Worm (Caenorhabditis elegans) whole organism, L4 larva: ENCODE results near the gene pqn-42.

ENCODE experiments used
- D1046.2 ChIP-seq: fragments of 200-800 bp; sonication (Bioruptor generic); IDR thresholded peaks from 2 replicates; pipeline ENCODE4 v1.3.6; 2022; ENCODE audit warnings: missing genetic modification characterization, missing compliant biosample characterization
- T20F7.1 ChIP-seq: fragments of 200-800 bp; sonication (Bioruptor generic); optimal IDR thresholded peaks from 2 replicates; lab custom pipeline; 2018; ENCODE audit warnings: mild to moderate bottlenecking, missing genetic modification characterization, missing compliant biosample characterization
- Y48G9A.11 ChIP-seq: fragments of 200-800 bp; sonication (Bioruptor generic); IDR thresholded peaks from 2 replicates; pipeline ENCODE4 v1.3.6; 2022; ENCODE audit warnings: missing genetic modification reagents, missing genetic modification characterization, missing compliant biosample characterization
- aly-2 ChIP-seq: sonication (generic microtip); optimal IDR thresholded peaks from 2 replicates; lab custom pipeline; 2018; ENCODE audit warnings: missing biosample characterization, missing genetic modification characterization
- arid-1 ChIP-seq: fragments of 200-800 bp; sonication (Bioruptor generic); conservative IDR thresholded peaks from 2 replicates; pipeline ENCODE4 v1.3.6; 2022; ENCODE audit warnings: missing genetic modification reagents, missing genetic modification characterization, missing compliant biosample characterization
- attf-4 ChIP-seq: sonication (generic microtip); optimal IDR thresholded peaks from 3 replicates; lab custom pipeline; 2017; ENCODE audit warnings: missing biosample characterization, missing genetic modification characterization
- ceh-32 ChIP-seq: sonication (generic microtip); optimal IDR thresholded peaks from 2 replicates; lab custom pipeline; 2016; ENCODE audit warnings: mild to moderate bottlenecking, missing genetic modification characterization, missing compliant biosample characterization; ENCODE audit not compliant: poor library complexity
- ceh-62 ChIP-seq: sonication (generic microtip); optimal IDR thresholded peaks from 2 replicates; lab custom pipeline; 2017; ENCODE audit warnings: missing biosample characterization, missing genetic modification characterization
- ctbp-1 ChIP-seq: fragments of 200-800 bp; sonication (Bioruptor generic); IDR thresholded peaks from 2 replicates; pipeline ENCODE4 v1.3.6; 2022; ENCODE audit warnings: missing genetic modification reagents, missing genetic modification characterization, missing compliant biosample characterization
- daf-12 ChIP-seq: fragments of 150-350 bp; optimal IDR thresholded peaks from 2 replicates; lab custom pipeline; 2014; ENCODE audit warnings: missing biosample characterization, missing genetic modification reagents, missing genetic modification characterization
- daf-16 ChIP-seq, 3 experiments: sonication (generic microtip); optimal IDR thresholded peaks; 2 replicates each; lab custom pipeline; 2016 to 2017; ENCODE audit warnings: missing genetic modification characterization in 3 of 3, missing genetic modification reagents in 3 of 3, mild to moderate bottlenecking in 2 of 3, missing compliant biosample characterization in 2 of 3, missing biosample characterization in 1 of 3, moderate library complexity in 1 of 3
- daf-19 ChIP-seq: fragments of 200-800 bp; sonication (Bioruptor generic); conservative IDR thresholded peaks from 2 replicates; pipeline ENCODE4 v1.3.6; 2022; ENCODE audit warnings: missing genetic modification characterization, missing compliant biosample characterization
- dpl-1 ChIP-seq: fragments of 150-350 bp; optimal IDR thresholded peaks from 2 replicates; lab custom pipeline; 2014; ENCODE audit warnings: missing biosample characterization, missing genetic modification reagents, missing genetic modification characterization
- duxl-1 ChIP-seq: sonication (generic microtip); optimal IDR thresholded peaks from 2 replicates; lab custom pipeline; 2016; ENCODE audit warnings: mild to moderate bottlenecking, missing genetic modification characterization, moderate library complexity, missing compliant biosample characterization; ENCODE audit not compliant: poor library complexity
- fos-1 ChIP-seq: fragments of 150-350 bp; optimal IDR thresholded peaks from 2 replicates; lab custom pipeline; 2014; ENCODE audit warnings: missing biosample characterization, missing genetic modification characterization
- gei-8 ChIP-seq: fragments of 200-800 bp; sonication (Bioruptor generic); optimal IDR thresholded peaks from 2 replicates; lab custom pipeline; 2018; ENCODE audit warnings: mild to moderate bottlenecking, missing genetic modification characterization, missing compliant biosample characterization
- hlh-11 ChIP-seq: fragments of 200-800 bp; sonication (Bioruptor generic); optimal IDR thresholded peaks from 2 replicates; lab custom pipeline; 2018; ENCODE audit warnings: mild to moderate bottlenecking, missing genetic modification characterization, missing compliant biosample characterization
- lin-1 ChIP-seq: fragments of 200-800 bp; sonication (Bioruptor generic); IDR thresholded peaks from 2 replicates; pipeline ENCODE4 v1.3.6; 2022; ENCODE audit warnings: missing genetic modification reagents, missing genetic modification characterization, missing compliant biosample characterization
- lin-15B ChIP-seq: fragments of 150-350 bp; sonication (generic microtip); optimal IDR thresholded peaks from 3 replicates; lab custom pipeline; 2014; ENCODE audit warnings: missing biosample characterization, missing genetic modification characterization
- lin-38 ChIP-seq: fragments of 200-800 bp; sonication (Bioruptor generic); IDR thresholded peaks from 2 replicates; pipeline ENCODE4 v1.3.6; 2022; ENCODE audit warnings: missing genetic modification reagents, missing genetic modification characterization, missing compliant biosample characterization
- lin-39 ChIP-seq: fragments of 150-350 bp; optimal IDR thresholded peaks from 2 replicates; lab custom pipeline; 2014; ENCODE audit warnings: missing biosample characterization, missing genetic modification reagents, missing genetic modification characterization
- lir-3 ChIP-seq: sonication (generic microtip); optimal IDR thresholded peaks from 2 replicates; lab custom pipeline; 2016; ENCODE audit warnings: mild to moderate bottlenecking, missing genetic modification characterization, missing compliant biosample characterization
- lsy-2 ChIP-seq, 2 experiments: fragments of 150-350 bp in 1 of 2; sonication (generic microtip) in 1 of 2; optimal IDR thresholded peaks; 2 replicates each; lab custom pipeline; 2014 to 2017; ENCODE audit warnings: missing biosample characterization in 2 of 2, missing genetic modification characterization in 2 of 2
- madf-5 ChIP-seq, 2 experiments: fragments of 200-800 bp; sonication (Bioruptor generic); IDR thresholded peaks; 2 replicates each; pipeline ENCODE4 v1.3.6; 2022; ENCODE audit warnings: missing compliant biosample characterization in 2 of 2, missing genetic modification characterization in 2 of 2
- mdl-1 ChIP-seq, 2 experiments: fragments of 150-350 bp in 1 of 2; sonication (generic microtip) in 1 of 2; optimal IDR thresholded peaks; 2 replicates each; lab custom pipeline; 2014 to 2017; ENCODE audit warnings: missing biosample characterization in 2 of 2, missing genetic modification characterization in 2 of 2
- mdt-29 ChIP-seq: fragments of 200-800 bp; sonication (Bioruptor generic); IDR thresholded peaks from 2 replicates; pipeline ENCODE4 v1.3.6; 2022; ENCODE audit warnings: missing genetic modification reagents, missing genetic modification characterization, missing compliant biosample characterization
- mep-1 ChIP-seq: fragments of 150-350 bp; sonication (generic microtip); optimal IDR thresholded peaks from 3 replicates; lab custom pipeline; 2014; ENCODE audit warnings: missing biosample characterization, missing genetic modification characterization
- mes-2 ChIP-seq: sonication (generic microtip); optimal IDR thresholded peaks from 2 replicates; lab custom pipeline; 2016; ENCODE audit warnings: missing genotype, mild to moderate bottlenecking, missing genetic modification characterization, missing compliant biosample characterization; ENCODE audit not compliant: poor library complexity, severe bottlenecking
- mxl-3 ChIP-seq: fragments of 200-800 bp; sonication (Bioruptor generic); optimal IDR thresholded peaks from 2 replicates; lab custom pipeline; 2018; ENCODE audit warnings: mild to moderate bottlenecking, missing genetic modification characterization, missing compliant biosample characterization
- nhr-237 ChIP-seq: sonication (generic microtip); optimal IDR thresholded peaks from 2 replicates; lab custom pipeline; 2017; ENCODE audit warnings: missing biosample characterization, missing genetic modification characterization
- nhr-6 ChIP-seq: fragments of 150-350 bp; optimal IDR thresholded peaks from 2 replicates; lab custom pipeline; 2014; ENCODE audit warnings: missing biosample characterization, missing genetic modification characterization
- pha-4 ChIP-seq, 2 experiments: fragments of 150-350 bp in 1 of 2; fragments of 200-800 bp in 1 of 2; sonication (Bioruptor generic) in 1 of 2; IDR thresholded peaks in 1 of 2; optimal IDR thresholded peaks in 1 of 2; 2 replicates each; pipeline versions ENCODE4 v1.3.6 to Lab custom; 2014 to 2022; ENCODE audit warnings: missing genetic modification characterization in 2 of 2, missing genetic modification reagents in 2 of 2, missing biosample characterization in 1 of 2, missing compliant biosample characterization in 1 of 2
- php-3 ChIP-seq: fragments of 200-800 bp; sonication (Bioruptor generic); IDR thresholded peaks from 2 replicates; pipeline ENCODE4 v1.3.6; 2022; ENCODE audit warnings: missing genetic modification reagents, missing genetic modification characterization, missing compliant biosample characterization
- rbr-2 ChIP-seq: sonication (generic microtip); optimal IDR thresholded peaks from 2 replicates; lab custom pipeline; 2016; ENCODE audit warnings: missing genotype, missing genetic modification characterization, missing compliant biosample characterization
- saeg-2 ChIP-seq: fragments of 200-800 bp; sonication (Bioruptor generic); IDR thresholded peaks from 2 replicates; pipeline ENCODE4 v1.3.6; 2022; ENCODE audit warnings: missing genetic modification reagents, missing genetic modification characterization, missing compliant biosample characterization
- sdz-12 ChIP-seq: fragments of 200-800 bp; sonication (Bioruptor generic); optimal IDR thresholded peaks from 2 replicates; lab custom pipeline; 2018; ENCODE audit warnings: mild to moderate bottlenecking, missing genetic modification characterization, missing compliant biosample characterization
- skn-1 ChIP-seq: fragments of 150-350 bp; optimal IDR thresholded peaks from 2 replicates; lab custom pipeline; 2014; ENCODE audit warnings: missing biosample characterization, missing genetic modification characterization
- snpc-4 ChIP-seq: fragments of 150-350 bp; optimal IDR thresholded peaks from 2 replicates; lab custom pipeline; 2014; ENCODE audit warnings: missing biosample characterization, missing genetic modification characterization
- spr-1 ChIP-seq: sonication (generic microtip); optimal IDR thresholded peaks from 2 replicates; lab custom pipeline; 2016; ENCODE audit warnings: mild to moderate bottlenecking, missing genetic modification characterization, missing compliant biosample characterization
- tag-97 ChIP-seq: fragments of 200-800 bp; sonication (Bioruptor generic); IDR thresholded peaks from 2 replicates; pipeline ENCODE4 v1.3.6; 2022; ENCODE audit warnings: missing genetic modification characterization, missing compliant biosample characterization
- unc-130 ChIP-seq: sonication (generic microtip); optimal IDR thresholded peaks from 2 replicates; lab custom pipeline; 2016; ENCODE audit warnings: missing genetic modification reagents, missing genetic modification characterization, missing compliant biosample characterization
- zag-1 ChIP-seq: fragments of 150-350 bp; optimal IDR thresholded peaks from 2 replicates; lab custom pipeline; 2014; ENCODE audit warnings: missing biosample characterization, missing genetic modification characterization
- zip-11 ChIP-seq: fragments of 200-800 bp; sonication (Bioruptor generic); IDR thresholded peaks from 2 replicates; pipeline ENCODE4 v1.3.6; 2022; ENCODE audit warnings: missing genetic modification characterization, missing compliant biosample characterization
- ztf-11 ChIP-seq: fragments of 150-350 bp; optimal IDR thresholded peaks from 2 replicates; lab custom pipeline; 2014; ENCODE audit warnings: missing biosample characterization, missing genetic modification characterization

pqn-42 gene

DNA sequence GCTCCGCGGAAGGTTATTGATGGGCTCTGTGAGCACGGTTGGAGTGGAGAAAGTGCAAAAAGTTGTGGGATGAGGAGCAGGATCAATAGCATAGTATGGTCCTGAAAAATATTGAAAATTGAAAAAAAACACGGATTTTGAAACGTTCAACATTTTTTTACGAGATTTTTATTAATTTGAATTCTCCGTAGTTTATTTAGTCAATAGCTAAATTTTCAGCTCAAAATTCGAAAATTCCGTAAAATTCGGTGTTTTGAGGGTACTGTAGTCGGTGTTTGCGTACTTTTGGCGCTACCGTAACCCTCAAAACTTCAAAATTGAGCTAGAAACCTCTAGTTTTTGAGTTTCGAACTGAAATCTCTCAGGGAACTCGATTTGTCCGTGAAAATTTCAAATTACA is at the start of gene pqn-42:
pqn-42 (minus strand) TSS at position 101 of the 400 bp plus-strand sequence.
- TF ChIP-seq daf-16 (GFP tag; optimal IDR thresholded peaks at IDR 0.05; lab: Kevin White, UChicago) (no peak), daf-16 (tag; optimal IDR thresholded peaks at IDR 0.05; lab: Kevin White, UChicago) (no peak), gei-8 (GFP tag; lab: Kevin White, UChicago) (no peak), lin-15B (tag; lab: Kevin White, UChicago) (no peak), skn-1 (no peak), ceh-62 (tag; lab: Kevin White, UChicago) (no peak), pha-4 (GFP tag; IDR thresholded peaks at IDR 0.05; lab: Robert Waterston, UW) (no peak), pha-4 (tag; optimal IDR thresholded peaks at IDR 0.05; lab: Kevin White, UChicago) (no peak), Y48G9A.11 (GFP tag; lab: Robert Waterston, UW) (no peak), lin-1 (GFP tag; lab: Robert Waterston, UW) (no peak), dpl-1 (no peak), duxl-1 (tag; lab: Kevin White, UChicago) (no peak), zag-1 (no peak), D1046.2 (GFP tag; lab: Robert Waterston, UW) (no peak), unc-130 (GFP tag; lab: Kevin White, UChicago) (no peak)

DNA sequence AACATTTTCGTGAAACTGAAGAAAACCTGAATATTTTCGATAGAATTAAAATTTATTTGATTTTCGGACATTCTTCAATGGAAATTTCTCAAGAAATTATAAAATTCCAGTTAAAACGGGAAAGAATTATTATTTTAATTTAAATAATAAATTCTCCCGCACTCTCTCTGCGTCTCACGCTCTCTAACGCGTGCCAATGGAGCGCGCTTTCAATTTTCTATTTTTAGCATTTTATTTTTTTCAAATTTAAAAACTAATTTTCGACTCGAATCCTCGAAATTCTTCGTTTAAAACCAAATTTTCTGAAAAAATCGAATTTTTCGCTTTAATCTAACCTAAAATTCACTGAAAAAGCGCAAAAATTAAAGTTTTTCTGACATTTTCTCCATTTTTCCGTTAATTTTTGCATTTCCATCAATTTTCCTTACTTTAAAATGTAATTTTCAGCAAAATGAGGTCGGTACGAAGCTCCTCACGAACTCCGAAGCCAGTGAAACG is 45.7 kb upstream of the pqn-42 start, which contains the start of gene gbas-1:
gbas-1 (plus strand) TSS at position 448 of the 498 bp plus-strand sequence.
- no peak for TF ChIP-seq attf-4 (tag; lab: Kevin White, UChicago)
- TF ChIP-seq spr-1 (tag; lab: Kevin White, UChicago), result no peak
- peak; percentile 87 for TF ChIP-seq duxl-1 (tag; lab: Kevin White, UChicago)
- TF ChIP-seq lin-38, result peak; percentile 89
- no peak for TF ChIP-seq zip-11 (GFP tag; lab: Robert Waterston, UW)
- TF ChIP-seq aly-2 (tag; lab: Kevin White, UChicago), result no peak
- TF ChIP-seq dpl-1, result peak; percentile 72
- peak; percentile 6 for TF ChIP-seq nhr-6
- TF ChIP-seq lsy-2 (tag; optimal IDR thresholded peaks at IDR 0.05; lab: Kevin White, UChicago), result peak in 1 of 2 experiments; percentile 70
- TF ChIP-seq mes-2 (tag; lab: Kevin White, UChicago), result peak; percentile 56
- no peak for TF ChIP-seq mep-1

DNA sequence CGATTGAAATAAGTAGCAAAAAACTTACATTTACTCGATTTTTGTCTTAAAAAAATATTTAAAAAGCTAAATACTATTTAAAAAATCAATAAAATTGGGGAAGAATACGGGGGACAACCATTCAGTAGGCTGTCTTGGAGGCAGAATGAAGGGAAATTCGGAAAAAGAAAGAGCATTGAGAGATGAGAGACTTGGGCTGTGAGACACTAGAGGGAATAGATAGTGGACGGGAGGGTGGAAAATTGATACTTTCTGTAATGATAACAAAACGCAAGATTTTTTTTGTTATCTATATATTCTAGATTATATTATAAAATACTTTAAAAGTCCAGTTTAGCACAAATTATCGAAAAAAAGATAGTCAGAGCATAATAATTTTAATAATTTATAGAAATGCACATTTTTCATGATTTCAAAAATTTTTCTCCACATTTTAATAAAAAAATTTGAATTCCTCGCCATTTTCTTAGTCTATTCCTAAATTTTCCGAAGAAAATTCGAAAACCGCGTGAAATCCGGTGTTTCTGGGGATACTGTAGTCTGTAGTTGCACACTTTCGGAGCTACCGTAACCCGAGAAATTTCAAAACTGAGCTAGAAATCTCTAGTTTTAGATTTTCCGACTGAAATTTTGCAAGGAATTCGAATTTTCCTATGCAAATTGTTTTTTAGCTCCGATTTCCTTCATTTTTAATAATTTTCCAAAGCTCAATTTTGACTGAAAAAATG is 45.1 kb upstream of the pqn-42 start:
- TF ChIP-seq lin-39 (tag; lab: Kevin White, UChicago) (no peak), mep-1 (no peak), hlh-11 (tag; lab: Kevin White, UChicago) (peak; percentile 41), mdt-29 (no peak), ceh-32 (tag; lab: Kevin White, UChicago) (no peak), ctbp-1 (GFP tag; lab: Robert Waterston, UW) (no peak), madf-5 (GFP tag; IDR thresholded peaks at IDR 0.05; lab: Robert Waterston, UW) (no peak), ceh-62 (tag; lab: Kevin White, UChicago) (no peak), fos-1 (tag; lab: Kevin White, UChicago) (no peak), tag-97 (no peak), dpl-1 (peak; percentile 12), sdz-12 (GFP tag; lab: Kevin White, UChicago) (no peak), rbr-2 (tag; lab: Kevin White, UChicago) (no peak), mxl-3 (GFP tag; lab: Kevin White, UChicago) (no peak), daf-19 (no peak), snpc-4 (tag; lab: Kevin White, UChicago) (no peak), lir-3 (tag; lab: Kevin White, UChicago) (no peak), lin-1 (GFP tag; lab: Robert Waterston, UW) (no peak), lin-15B (tag; lab: Kevin White, UChicago) (no peak), saeg-2 (GFP tag; lab: Robert Waterston, UW) (no peak), ztf-11 (tag; lab: Kevin White, UChicago) (no peak), php-3 (GFP tag; lab: Robert Waterston, UW) (no peak), daf-12 (tag; lab: Kevin White, UChicago) (no peak), mdl-1 (tag; optimal IDR thresholded peaks at IDR 0.05; lab: Kevin White, UChicago) (no peak), T20F7.1 (no peak), arid-1 (GFP tag; lab: Robert Waterston, UW) (no peak), nhr-237 (tag; lab: Kevin White, UChicago) (no peak), daf-16 (GFP tag; optimal IDR thresholded peaks at IDR 0.05; lab: Kevin White, UChicago) (no peak), daf-16 (tag; optimal IDR thresholded peaks at IDR 0.05; lab: Kevin White, UChicago) (peak; percentile 25)
